Fruit fly (Drosophila melanogaster): ENCODE measurements around the gene rudhira.

Gene rudhira

dm6 chrX:11868866-11869265 is 52.2 kb downstream of the rudhira start, which contains the start of the genes Nrd1 and CG1847 (continued):
- TF ChIP-seq CG2120 (GFP tag; optimal IDR thresholded peaks at IDR 0.05) (no peak), chn (GFP tag; optimal IDR thresholded peaks at IDR 0.05) (no peak), gfzf (GFP tag; optimal IDR thresholded peaks at IDR 0.05) (peak; percentile 56), CG17829 (tag; optimal IDR thresholded peaks at IDR 0.05) (peak; percentile 15), CG11085 (GFP tag; IDR thresholded peaks at IDR 0.05) (no peak), Awh (GFP tag; IDR thresholded peaks at IDR 0.05) (no peak), Sry-δ (GFP tag; optimal IDR thresholded peaks at IDR 0.05) (peak; percentile 88), CG34422 (GFP tag; IDR thresholded peaks at IDR 0.05) (peak; percentile 13; the same call in 1 of the 3 replicates), Hmr (GFP tag; optimal IDR thresholded peaks at IDR 0.05) (no peak), CG2129 (GFP tag; IDR thresholded peaks at IDR 0.05; ENCODE audit: partially characterized antibody) (0 out of 2 replicates have a peak, but pooled peaks have one; percentile 36), BEAF-32 (GFP tag; optimal IDR thresholded peaks at IDR 0.05) (peak; percentile 72), sim (GFP tag; IDR thresholded peaks at IDR 0.05) (no peak), CG14860 (GFP tag; IDR thresholded peaks at IDR 0.05; ENCODE audit: partially characterized antibody) (peak; percentile 89; the same call in 2 of the 3 replicates), CG4707 (GFP tag; optimal IDR thresholded peaks at IDR 0.05) (no peak), zen (tag; optimal IDR thresholded peaks at IDR 0.05) (no peak), zen2 (GFP tag; IDR thresholded peaks at IDR 0.05; ENCODE audit: partially characterized antibody) (peak; percentile 63; the same call in 1 of the 3 replicates), CG6683 (GFP tag; optimal IDR thresholded peaks at IDR 0.05) (no peak), exex (tag; optimal IDR thresholded peaks at IDR 0.05) (no peak), Bgb (GFP tag; IDR thresholded peaks at IDR 0.05; ENCODE audit: partially characterized antibody) (peak; percentile 77), unc-4 (GFP tag; IDR thresholded peaks at IDR 0.05; ENCODE audit: partially characterized antibody) (peak; percentile 78), dmrt11E (tag; optimal IDR thresholded peaks at IDR 0.05) (no peak), Dref (GFP tag; IDR thresholded peaks at IDR 0.05) (peak; percentile 72), CG12659 (GFP tag; optimal IDR thresholded peaks at IDR 0.05) (peak; percentile 57), C15 (GFP tag; IDR thresholded peaks at IDR 0.05) (no peak), HLH4C (GFP tag; IDR thresholded peaks at IDR 0.05; ENCODE audit: partially characterized antibody) (peak; percentile 95), bbx (GFP tag; IDR thresholded peaks at IDR 0.05; ENCODE audit: partially characterized antibody) (peak; percentile 55), amos (GFP tag; IDR thresholded peaks at IDR 0.05; ENCODE audit: partially characterized antibody) (peak; percentile 52; the same call in 1 of the 2 replicates), CG32772 (GFP tag; IDR thresholded peaks at IDR 0.05) (no peak), Lpt (GFP tag; optimal IDR thresholded peaks at IDR 0.05) (no peak), Doc3 (GFP tag; IDR thresholded peaks at IDR 0.05; ENCODE audit: partially characterized antibody) (peak; percentile 64), ssp (GFP tag; IDR thresholded peaks at IDR 0.05) (0 out of 2 replicates have a peak, but pooled peaks have one; percentile 20), CG16813 (GFP tag; IDR thresholded peaks at IDR 0.05; ENCODE audit: partially characterized antibody) (peak; percentile 76), HmgZ (tag; optimal IDR thresholded peaks at IDR 0.05) (peak; percentile 5), CG10267 (tag; optimal IDR thresholded peaks at IDR 0.05) (peak; percentile 37), CG3726 (GFP tag; IDR thresholded peaks at IDR 0.05) (no peak), CG2116 (GFP tag; optimal IDR thresholded peaks at IDR 0.05) (peak; percentile 82), CG13287 (GFP tag; IDR thresholded peaks at IDR 0.05; ENCODE audit: partially characterized antibody) (peak; percentile 88), Sin3A (optimal IDR thresholded peaks at IDR 0.05) (peak; percentile 65), hkb (optimal IDR thresholded peaks at IDR 0.05) (no peak), hkb (GFP tag; IDR thresholded peaks at IDR 0.05) (no peak), CG14965 (GFP tag; optimal IDR thresholded peaks at IDR 0.05; ENCODE audit: borderline replicate concordance) (no peak), CG34224 (GFP tag; IDR thresholded peaks at IDR 0.05; ENCODE audit: partially characterized antibody) (peak; percentile 86), sob (GFP tag; IDR thresholded peaks at IDR 0.05) (no peak), ara (GFP tag; IDR thresholded peaks at IDR 0.05) (no peak), CG8290 (GFP tag; optimal IDR thresholded peaks at IDR 0.05) (peak; percentile 10), CG8290 (tag; optimal IDR thresholded peaks at IDR 0.05) (no peak), Opbp (GFP tag; IDR thresholded peaks at IDR 0.05; ENCODE audit: partially characterized antibody) (peak; percentile 53; the same call in 1 of the 3 replicates), CG15011 (GFP tag; optimal IDR thresholded peaks at IDR 0.05) (no peak), salm (tag; optimal IDR thresholded peaks at IDR 0.05) (no peak), CG9727 (GFP tag; optimal IDR thresholded peaks at IDR 0.05) (no peak)

All from whole organism, embryonic.